Fruit fly (Drosophila melanogaster): ENCODE data around the gene mRpS30.
"Not testable (repeated sequence)": the region's sequence is repeated elsewhere in the genome, so short reads cannot be mapped to it uniquely, and the experiment has no call there.

Gene mRpS30

DNA sequence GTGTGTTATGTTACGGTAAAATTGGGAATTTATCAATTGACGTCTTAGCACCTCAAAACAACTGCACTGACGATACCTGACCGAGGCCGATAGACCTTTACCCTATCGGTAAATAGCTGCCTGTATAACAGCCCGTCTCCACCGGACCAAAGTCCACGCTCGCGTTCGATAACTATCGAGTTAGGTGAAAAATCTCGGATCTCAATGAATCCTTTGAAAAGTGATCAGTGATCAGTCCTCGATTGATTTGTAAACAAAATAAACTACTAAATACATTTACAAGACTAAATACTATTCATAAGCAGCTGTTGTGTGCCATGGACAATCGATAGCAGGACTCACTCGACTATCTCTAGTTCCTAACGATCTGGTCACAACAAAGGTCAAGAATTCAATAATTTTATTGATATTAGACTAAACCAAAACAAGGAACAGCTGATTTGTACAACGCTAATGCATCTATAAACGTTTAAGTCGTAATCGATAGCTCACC is 10.2 kb downstream of the mRpS30 start, which contains the start of gene sordd1:
sordd1 (minus strand) TSS at position 78 of the 493 bp plus-strand sequence.
- TF ChIP-seq psq, insv, Myc (optimal IDR thresholded peaks at IDR 0.05): not testable (repeated sequence)

DNA sequence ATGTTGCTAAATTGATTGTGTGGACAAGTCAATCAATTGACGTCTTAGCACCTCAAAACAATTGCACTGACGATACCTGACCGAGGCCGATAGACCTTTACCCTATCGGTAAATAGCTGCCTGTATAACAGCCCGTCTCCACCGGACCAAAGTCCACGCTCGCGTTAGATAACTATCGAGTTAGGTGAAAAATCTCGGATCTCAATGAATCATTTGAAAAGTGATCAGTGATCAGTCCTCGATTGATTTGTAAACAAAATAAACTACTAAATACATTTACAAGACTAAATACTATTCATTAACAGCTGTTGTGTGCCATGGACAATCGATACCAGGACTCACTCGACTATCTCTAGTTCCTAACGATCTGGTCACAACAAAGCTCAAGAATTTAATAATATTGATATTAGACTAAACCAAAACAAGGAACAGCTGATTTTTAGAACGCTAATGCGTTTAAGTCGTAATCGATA is 13.3 kb downstream of the mRpS30 start, which contains the start of the genes sordd2 and CG15602:
sordd2 (minus strand) TSS at position 78 of the 473 bp plus-strand sequence.
CG15602 (plus strand) TSS at position 342 of the 473 bp plus-strand sequence.
- not testable (repeated sequence) for TF ChIP-seq Sin3A, Myc, insv (optimal IDR thresholded peaks at IDR 0.05)

DNA sequence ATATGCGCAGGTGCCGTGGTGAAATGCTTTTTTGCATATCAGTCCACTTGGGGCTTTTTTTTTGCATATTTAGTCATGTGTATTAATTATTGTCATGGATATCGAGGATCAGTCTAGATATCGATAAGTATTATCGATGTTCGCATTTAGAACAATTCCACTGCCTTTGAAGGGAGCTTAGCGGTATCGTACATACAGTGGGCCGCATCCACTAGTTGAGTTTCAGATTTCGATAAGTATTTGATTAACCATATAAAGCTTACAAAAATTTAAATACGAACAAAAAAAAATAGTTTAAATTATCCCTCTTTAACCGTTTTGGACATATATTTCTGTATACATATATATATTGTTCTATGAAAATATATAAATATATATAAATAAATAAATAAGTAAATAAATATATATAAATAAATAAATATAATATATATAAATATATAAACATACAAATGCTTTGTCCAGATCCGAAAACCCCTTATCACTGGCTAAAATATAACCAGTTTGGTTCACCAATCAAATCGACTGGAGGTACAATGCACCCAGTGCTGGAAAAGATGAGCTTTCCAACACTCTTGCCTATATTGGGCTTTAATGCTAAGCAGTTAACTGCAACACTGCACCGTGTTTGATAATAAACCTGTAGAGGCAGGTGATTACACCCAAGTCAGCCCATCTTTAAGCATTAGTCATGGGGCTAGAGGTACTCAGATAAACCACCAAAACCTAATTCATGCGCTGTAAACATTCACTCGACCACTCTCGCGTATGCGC is 17.2 kb downstream of the mRpS30 start:
- TF ChIP-seq ttk (optimal IDR thresholded peaks at IDR 0.05) (no peak), insv (optimal IDR thresholded peaks at IDR 0.05) (no peak), Myc (optimal IDR thresholded peaks at IDR 0.05) (no peak), psq (optimal IDR thresholded peaks at IDR 0.05) (no peak), Sin3A (optimal IDR thresholded peaks at IDR 0.05) (no peak), h (optimal IDR thresholded peaks at IDR 0.05) (no peak)

dm6 chrX:15803764-15804563 is 18.1 kb downstream of the mRpS30 start, which contains the start of the genes PGRP-LE and sd:
PGRP-LE (minus strand) TSS chrX:15803880.
sd (plus strand) TSS chrX:15804370.
- TF ChIP-seq Myc (optimal IDR thresholded peaks at IDR 0.05) (no peak), psq (optimal IDR thresholded peaks at IDR 0.05) (no peak), insv (optimal IDR thresholded peaks at IDR 0.05) (no peak), h (optimal IDR thresholded peaks at IDR 0.05) (no peak), Sin3A (optimal IDR thresholded peaks at IDR 0.05) (no peak), ttk (optimal IDR thresholded peaks at IDR 0.05) (no peak)

dm6 chrX:15804790-15805189 is 18.9 kb downstream of the mRpS30 start:
- TF ChIP-seq h (optimal IDR thresholded peaks at IDR 0.05) = no peak
- no peak for TF ChIP-seq Sin3A (optimal IDR thresholded peaks at IDR 0.05)

dm6 chrX:15805523-15805922 is 19.7 kb downstream of the mRpS30 start:
- TF ChIP-seq insv (optimal IDR thresholded peaks at IDR 0.05) (no peak), ttk (optimal IDR thresholded peaks at IDR 0.05) (no peak)

DNA sequence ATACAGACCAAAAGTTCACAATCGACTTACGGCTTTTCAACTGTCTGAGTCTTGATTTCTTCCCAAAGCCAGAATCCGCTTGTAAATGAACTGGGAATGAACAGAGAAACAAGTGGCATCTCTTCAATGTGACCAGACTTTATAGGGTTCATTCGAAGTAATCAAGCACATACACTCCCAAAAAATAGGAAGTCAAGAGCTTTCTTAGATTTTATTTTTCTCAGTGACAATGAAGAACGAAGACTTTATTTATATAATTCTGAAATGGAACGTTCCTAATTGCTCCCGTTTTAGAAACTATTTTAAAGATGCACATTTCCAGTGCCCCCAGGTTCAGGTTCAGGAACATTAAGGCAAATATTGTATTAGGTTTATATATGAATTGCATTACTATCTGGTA is 22.1 kb downstream of the mRpS30 start:
- TF ChIP-seq h (optimal IDR thresholded peaks at IDR 0.05) (no peak), ttk (optimal IDR thresholded peaks at IDR 0.05) (no peak), insv (optimal IDR thresholded peaks at IDR 0.05) (no peak), Myc (optimal IDR thresholded peaks at IDR 0.05) (no peak), psq (optimal IDR thresholded peaks at IDR 0.05) (no peak), Sin3A (optimal IDR thresholded peaks at IDR 0.05) (no peak)

DNA sequence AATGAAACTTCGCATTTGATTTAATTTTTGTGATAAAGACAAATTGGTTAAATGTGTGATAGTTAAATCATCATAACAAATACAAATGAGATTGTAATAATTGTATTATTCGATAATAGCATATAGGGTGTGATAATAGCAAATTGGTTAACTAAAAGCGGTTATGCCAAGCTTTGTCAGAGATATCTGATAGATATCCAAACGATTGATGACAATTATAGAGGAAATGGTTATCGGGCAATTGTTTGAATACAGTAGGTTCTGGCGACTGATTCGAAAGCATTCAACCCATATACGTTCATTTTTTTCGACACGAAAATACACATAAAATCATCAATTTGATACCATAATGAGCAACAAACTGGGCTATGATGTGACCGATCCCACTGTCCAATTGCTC is 23.4 kb downstream of the mRpS30 start, which contains the start of gene CG8509:
CG8509 (plus strand) TSS at position 301 of the 400 bp plus-strand sequence.
- TF ChIP-seq insv (optimal IDR thresholded peaks at IDR 0.05) (no peak), ttk (optimal IDR thresholded peaks at IDR 0.05) (no peak), h (optimal IDR thresholded peaks at IDR 0.05) (no peak), Sin3A (optimal IDR thresholded peaks at IDR 0.05) (no peak), psq (optimal IDR thresholded peaks at IDR 0.05) (no peak), Myc (optimal IDR thresholded peaks at IDR 0.05) (no peak)

DNA sequence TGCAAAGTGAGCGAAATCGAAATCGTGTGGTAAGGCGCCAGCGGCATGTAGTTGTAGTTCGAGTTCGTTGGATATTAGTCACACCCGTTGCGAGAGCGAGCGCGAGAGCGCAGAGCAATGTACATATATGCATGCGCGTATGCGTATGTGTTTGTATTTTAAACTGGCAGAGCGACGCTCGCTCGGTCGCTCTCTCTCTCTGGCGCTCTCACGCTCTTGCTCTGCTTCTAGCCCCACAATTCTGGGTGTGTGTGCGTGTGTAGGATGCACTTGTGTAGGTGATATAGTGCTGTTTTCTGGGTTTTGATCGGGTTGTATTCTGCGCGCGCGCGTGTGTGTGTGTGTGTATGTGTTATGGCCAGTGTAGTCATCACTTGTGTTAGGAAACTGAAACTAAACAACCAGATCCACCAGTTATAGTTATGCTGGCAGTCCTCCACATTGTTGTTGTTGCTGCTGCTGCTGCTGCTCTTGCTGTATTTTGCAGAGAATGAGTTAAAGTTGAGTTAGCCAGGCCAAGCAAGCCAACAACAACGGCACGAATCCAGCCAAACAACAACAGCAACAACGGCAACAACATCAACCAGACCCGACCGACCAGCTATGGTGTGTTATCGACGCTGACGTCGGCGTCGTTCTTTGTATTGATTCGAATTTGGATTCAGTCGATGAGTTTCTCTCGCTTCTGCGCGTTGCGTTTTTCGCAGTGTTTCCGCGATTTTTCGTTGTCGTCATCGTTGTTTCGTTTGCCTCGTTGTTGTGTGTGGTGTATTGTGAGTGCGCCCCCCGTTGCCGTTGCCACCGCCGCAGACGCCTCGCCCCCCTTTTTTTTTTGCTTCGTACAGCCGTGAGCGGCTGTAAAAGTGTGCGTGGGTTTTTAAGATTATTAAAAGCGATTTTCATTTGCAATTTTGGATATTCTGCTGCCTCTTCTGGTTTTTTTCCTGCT is 26.1 kb downstream of the mRpS30 start:
- TF ChIP-seq ttk (optimal IDR thresholded peaks at IDR 0.05) (no peak), insv (optimal IDR thresholded peaks at IDR 0.05) (no peak), Sin3A (optimal IDR thresholded peaks at IDR 0.05) (no peak), h (optimal IDR thresholded peaks at IDR 0.05) (no peak), Myc (optimal IDR thresholded peaks at IDR 0.05) (no peak), psq (optimal IDR thresholded peaks at IDR 0.05) (no peak)

dm6 chrX:15812615-15812995 is 26.8 kb downstream of the mRpS30 start:
- TF ChIP-seq Sin3A (optimal IDR thresholded peaks at IDR 0.05) = no peak
- TF ChIP-seq Myc (optimal IDR thresholded peaks at IDR 0.05) = no peak
- no peak for TF ChIP-seq psq (optimal IDR thresholded peaks at IDR 0.05)
- no peak for TF ChIP-seq h (optimal IDR thresholded peaks at IDR 0.05)
- TF ChIP-seq ttk (optimal IDR thresholded peaks at IDR 0.05) = no peak
- no peak for TF ChIP-seq insv (optimal IDR thresholded peaks at IDR 0.05)

- TF ChIP-seq h (optimal IDR thresholded peaks at IDR 0.05) (no peak), Sin3A (optimal IDR thresholded peaks at IDR 0.05) (no peak), insv (optimal IDR thresholded peaks at IDR 0.05) (no peak), ttk (optimal IDR thresholded peaks at IDR 0.05) (no peak), Myc (optimal IDR thresholded peaks at IDR 0.05) (no peak), psq (optimal IDR thresholded peaks at IDR 0.05) (no peak)
Measured at dm6 chrX:15813224-15813623, 27.4 kb downstream of the mRpS30 start.
